Fruit fly (Drosophila melanogaster) S2 (cell line): ENCODE data around the gene dlt.

Source experiments
- CG8478 ChIP-seq: fragments of >200 bp; optimal IDR thresholded peaks from 2 replicates; lab custom pipeline; 2018
- CTCF ChIP-seq, 2 experiments: fragments of >200 bp; optimal IDR thresholded peaks; 2 replicates each; lab custom pipeline; 2018

- TF ChIP-seq CG8478 (lab: Kevin White, UChicago) (no peak), CTCF (optimal IDR thresholded peaks at IDR 0.05; lab: Kevin White, UChicago) (no peak)
Observed at dm6 chr3L:1808631-1809030, 13.5 kb upstream of the dlt start.
